Fruit fly (Drosophila melanogaster) whole organism, embryonic: ENCODE measurements around the gene NFAT.

Experiments
- ATbp ChIP-seq: fragments of 200-800 bp; sonication (Bioruptor generic); optimal IDR thresholded peaks from 2 replicates; lab custom pipeline; 2017; ENCODE audit warnings: missing biosample characterization, mild to moderate bottlenecking, missing genetic modification characterization, missing genetic modification reagents
- CG1024 ChIP-seq: fragments of 200-800 bp; sonication (Bioruptor generic); IDR thresholded peaks from 2 replicates; pipeline ENCODE4 v1.3.6; 2022; ENCODE audit warnings: missing biosample characterization, missing genetic modification characterization
- CG10267 ChIP-seq: fragments of 200-800 bp; sonication (Bioruptor generic); optimal IDR thresholded peaks from 2 replicates; lab custom pipeline; 2018; ENCODE audit warnings: missing biosample characterization, mild to moderate bottlenecking, missing genetic modification characterization, moderate library complexity
- CG11247 ChIP-seq: fragments of 200-800 bp; sonication (Bioruptor generic); IDR thresholded peaks from 2 replicates; pipeline ENCODE4 v1.3.6; 2022; ENCODE audit warnings: missing biosample characterization, missing genetic modification characterization
- CG1233 ChIP-seq: fragments of 200-800 bp; sonication (Bioruptor generic); optimal IDR thresholded peaks from 4 replicates; lab custom pipeline; 2018; ENCODE audit warnings: missing biosample characterization, mild to moderate bottlenecking, missing genetic modification characterization
- CG12942 ChIP-seq: fragments of 200-800 bp; sonication (Bioruptor generic); optimal IDR thresholded peaks from 3 replicates; lab custom pipeline; 2016; ENCODE audit warnings: missing biosample characterization, missing genetic modification characterization
- CG13296 ChIP-seq: fragments of 200-800 bp; sonication (Bioruptor generic); optimal IDR thresholded peaks from 3 replicates; lab custom pipeline; 2018; ENCODE audit warnings: missing biosample characterization, mild to moderate bottlenecking, missing genetic modification characterization
- CG13775 ChIP-seq: fragments of 200-800 bp; sonication (Bioruptor generic); optimal IDR thresholded peaks from 3 replicates; lab custom pipeline; 2017; ENCODE audit warnings: missing biosample characterization, mild to moderate bottlenecking, missing genetic modification characterization
- CG1529 ChIP-seq: fragments of 200-800 bp; sonication (Bioruptor generic); optimal IDR thresholded peaks from 3 replicates; lab custom pipeline; 2018; ENCODE audit warnings: missing biosample characterization, missing genetic modification characterization
- CG17359 ChIP-seq: fragments of 200-800 bp; sonication (Bioruptor generic); optimal IDR thresholded peaks from 3 replicates; lab custom pipeline; 2018; ENCODE audit warnings: missing biosample characterization, mild to moderate bottlenecking, missing genetic modification characterization, moderate library complexity
- CG2202 ChIP-seq: fragments of 200-800 bp; sonication (Bioruptor generic); optimal IDR thresholded peaks from 2 replicates; lab custom pipeline; 2018; ENCODE audit warnings: missing biosample characterization, mild to moderate bottlenecking, missing genetic modification characterization
- CG4707 ChIP-seq: fragments of 200-800 bp; sonication (Bioruptor generic); optimal IDR thresholded peaks from 2 replicates; lab custom pipeline; 2018; ENCODE audit warnings: missing biosample characterization, mild to moderate bottlenecking, missing genetic modification characterization, moderate library complexity
- CG6254 ChIP-seq: fragments of 200-800 bp; sonication (Bioruptor generic); optimal IDR thresholded peaks from 3 replicates; lab custom pipeline; 2017; ENCODE audit warnings: mild to moderate bottlenecking, missing biosample characterization, missing genetic modification reagents, missing genetic modification characterization
- CG6765 ChIP-seq: fragments of 200-800 bp; sonication (Bioruptor generic); optimal IDR thresholded peaks from 3 replicates; lab custom pipeline; 2017; ENCODE audit warnings: missing biosample characterization, mild to moderate bottlenecking, missing genetic modification characterization
- CG7271 ChIP-seq: fragments of 200-800 bp; sonication (Bioruptor generic); optimal IDR thresholded peaks from 2 replicates; lab custom pipeline; 2018; ENCODE audit warnings: missing biosample characterization, mild to moderate bottlenecking, missing genetic modification characterization, moderate library complexity
- CG8765 ChIP-seq: fragments of 200-800 bp; sonication (Bioruptor generic); IDR thresholded peaks from 2 replicates; pipeline ENCODE4 v1.3.6; 2022; ENCODE audit warnings: missing biosample characterization, missing genetic modification characterization
- Camta ChIP-seq: fragments of 200-800 bp; sonication (Bioruptor generic); optimal IDR thresholded peaks from 2 replicates; lab custom pipeline; 2016; ENCODE audit warnings: missing biosample characterization, missing genetic modification characterization
- CoRest ChIP-seq: fragments of 200-800 bp; sonication (Bioruptor generic); optimal IDR thresholded peaks from 3 replicates; lab custom pipeline; 2018; ENCODE audit warnings: missing biosample characterization, mild to moderate bottlenecking, missing genetic modification characterization, moderate library complexity
- CrebB ChIP-seq: fragments of 200-800 bp; sonication (Bioruptor generic); optimal IDR thresholded peaks from 3 replicates; lab custom pipeline; 2018; ENCODE audit warnings: missing biosample characterization, mild to moderate bottlenecking, missing genetic modification characterization
- D ChIP-seq, 2 experiments: fragments of 200-800 bp in 1 of 2; fragments of >200 bp in 1 of 2; sonication (Bioruptor generic) in 1 of 2; optimal IDR thresholded peaks; 2 replicates in 1 of 2; 3 replicates in 1 of 2; lab custom pipeline; 2017; ENCODE audit warnings: mild to moderate bottlenecking in 1 of 2, missing biosample characterization in 1 of 2, missing genetic modification characterization in 1 of 2, missing genetic modification reagents in 1 of 2
- Dp ChIP-seq: fragments of 200-800 bp; sonication (Bioruptor generic); optimal IDR thresholded peaks from 2 replicates; lab custom pipeline; 2018; ENCODE audit warnings: missing biosample characterization, mild to moderate bottlenecking, missing genetic modification characterization, moderate library complexity
- H15 ChIP-seq: fragments of 200-800 bp; sonication (Bioruptor generic); IDR thresholded peaks from 3 replicates; pipeline ENCODE4 v1.3.6; 2022; ENCODE audit warnings: missing biosample characterization, missing genetic modification characterization
- Hr39 ChIP-seq: fragments of >200 bp; optimal IDR thresholded peaks from 2 replicates; lab custom pipeline; 2017
- Lim3 ChIP-seq: fragments of 200-800 bp; sonication (Bioruptor generic); IDR thresholded peaks from 2 replicates; pipeline ENCODE4 v1.3.6; 2022; ENCODE audit warnings: missing biosample characterization, missing genetic modification characterization
- Myb ChIP-seq: fragments of 200-800 bp; sonication (Bioruptor generic); optimal IDR thresholded peaks from 2 replicates; lab custom pipeline; 2016; ENCODE audit warnings: missing biosample characterization, missing genetic modification characterization
- Nf-YC ChIP-seq: fragments of 200-800 bp; optimal IDR thresholded peaks from 3 replicates; lab custom pipeline; 2019; ENCODE audit warnings: missing biosample characterization, mild to moderate bottlenecking, missing genetic modification characterization, moderate library complexity
- NfI ChIP-seq: fragments of 200-800 bp; sonication (Bioruptor generic); optimal IDR thresholded peaks from 3 replicates; lab custom pipeline; 2018; ENCODE audit warnings: missing biosample characterization, mild to moderate bottlenecking, missing genetic modification characterization, moderate library complexity
- Ptx1 ChIP-seq: fragments of 200-800 bp; sonication (Bioruptor generic); IDR thresholded peaks from 2 replicates; pipeline ENCODE4 v1.3.6; 2022; ENCODE audit warnings: missing biosample characterization, missing genetic modification characterization
- al ChIP-seq: fragments of 200-800 bp; sonication (Bioruptor generic); IDR thresholded peaks from 2 replicates; pipeline ENCODE4 v1.3.6; 2022; ENCODE audit warnings: missing biosample characterization, missing genetic modification characterization
- chinmo ChIP-seq: fragments of 200-800 bp; sonication (Bioruptor generic); IDR thresholded peaks from 4 replicates; pipeline ENCODE4 v1.3.6; 2022; ENCODE audit warnings: missing biosample characterization, missing genetic modification characterization; ENCODE audit not compliant: partially characterized antibody
- crc ChIP-seq: fragments of 200-800 bp; sonication (Bioruptor generic); optimal IDR thresholded peaks from 2 replicates; lab custom pipeline; 2016; ENCODE audit warnings: missing biosample characterization, missing genetic modification characterization
- da ChIP-seq: fragments of 200-800 bp; sonication (Bioruptor generic); optimal IDR thresholded peaks from 2 replicates; lab custom pipeline; 2016; ENCODE audit warnings: missing biosample characterization, missing genetic modification characterization
- danr ChIP-seq: fragments of 200-800 bp; sonication (Bioruptor generic); IDR thresholded peaks from 2 replicates; pipeline ENCODE4 v1.3.6; 2022; ENCODE audit warnings: missing biosample characterization, missing genetic modification characterization
- fru ChIP-seq: fragments of >200 bp; optimal IDR thresholded peaks from 2 replicates; lab custom pipeline; 2017
- gcm2 ChIP-seq: fragments of 200-800 bp; sonication (Bioruptor generic); optimal IDR thresholded peaks from 2 replicates; lab custom pipeline; 2016; ENCODE audit warnings: missing biosample characterization, missing genetic modification characterization
- gfzf ChIP-seq: fragments of 200-800 bp; sonication (Bioruptor generic); optimal IDR thresholded peaks from 2 replicates; lab custom pipeline; 2016; ENCODE audit warnings: missing biosample characterization, mild to moderate bottlenecking, missing genetic modification characterization, moderate library complexity
- gro ChIP-seq: fragments of 200-800 bp; sonication (Bioruptor generic); optimal IDR thresholded peaks from 2 replicates; lab custom pipeline; 2016; ENCODE audit warnings: missing biosample characterization, missing genetic modification characterization
- ham ChIP-seq: fragments of 200-800 bp; sonication (Bioruptor generic); IDR thresholded peaks from 2 replicates; pipeline ENCODE4 v1.3.6; 2022; ENCODE audit warnings: missing biosample characterization, missing genetic modification characterization
- her ChIP-seq: fragments of 200-800 bp; sonication (Bioruptor generic); optimal IDR thresholded peaks from 2 replicates; lab custom pipeline; 2016; ENCODE audit warnings: missing biosample characterization, missing genetic modification characterization
- hkb ChIP-seq, 2 experiments: fragments of 200-800 bp in 1 of 2; fragments of >200 bp in 1 of 2; sonication (Bioruptor generic) in 1 of 2; IDR thresholded peaks in 1 of 2; optimal IDR thresholded peaks in 1 of 2; 2 replicates each; pipeline versions ENCODE4 v1.3.6 to Lab custom; 2017 to 2022; ENCODE audit warnings: missing biosample characterization in 1 of 2, missing genetic modification characterization in 1 of 2
- inv ChIP-seq: fragments of 200-800 bp; sonication (Bioruptor generic); IDR thresholded peaks from 2 replicates; pipeline ENCODE4 v1.3.6; 2022; ENCODE audit warnings: missing biosample characterization, missing genetic modification characterization; ENCODE audit not compliant: partially characterized antibody
- luna ChIP-seq: fragments of 200-800 bp; sonication (Bioruptor generic); optimal IDR thresholded peaks from 2 replicates; lab custom pipeline; 2016; ENCODE audit warnings: missing biosample characterization, missing genetic modification characterization
- mirr ChIP-seq: fragments of 200-800 bp; sonication (Bioruptor generic); optimal IDR thresholded peaks from 3 replicates; lab custom pipeline; 2018; ENCODE audit warnings: missing biosample characterization, mild to moderate bottlenecking, missing genetic modification characterization
- mld ChIP-seq: fragments of 200-800 bp; sonication (Bioruptor generic); IDR thresholded peaks from 3 replicates; pipeline ENCODE4 v1.3.6; 2022; ENCODE audit warnings: missing biosample characterization, missing genetic modification characterization; ENCODE audit not compliant: partially characterized antibody
- nau ChIP-seq: fragments of 200-800 bp; sonication (Bioruptor generic); optimal IDR thresholded peaks from 3 replicates; lab custom pipeline; 2017; ENCODE audit warnings: missing biosample characterization, mild to moderate bottlenecking, missing genetic modification characterization, missing genetic modification reagents
- nmo ChIP-seq: fragments of 200-800 bp; sonication (Bioruptor generic); optimal IDR thresholded peaks from 2 replicates; lab custom pipeline; 2018; ENCODE audit warnings: missing biosample characterization, mild to moderate bottlenecking, missing genetic modification characterization, moderate library complexity
- slbo ChIP-seq: fragments of 200-800 bp; sonication (Bioruptor generic); IDR thresholded peaks from 2 replicates; pipeline ENCODE4 v1.3.6; 2022; ENCODE audit warnings: missing biosample characterization, missing genetic modification characterization
- so ChIP-seq: fragments of 200-800 bp; sonication (Bioruptor generic); IDR thresholded peaks from 3 replicates; pipeline ENCODE4 v1.3.6; 2022; ENCODE audit warnings: missing biosample characterization, missing genetic modification characterization
- toy ChIP-seq: fragments of 200-800 bp; sonication (Bioruptor generic); IDR thresholded peaks from 2 replicates; pipeline ENCODE4 v1.3.6; 2022; ENCODE audit warnings: missing biosample characterization, missing genetic modification characterization

Gene NFAT

dm6 chrX:13634254-13634999 is 9.9 kb downstream of the NFAT start (continued):
- TF ChIP-seq CG6254 (no peak), fru (lab: Kevin White, UChicago) (no peak), Camta (GFP tag; lab: Kevin White, UChicago) (peak; percentile 25), chinmo (GFP tag; lab: Robert Waterston, UW) (no peak), CG2202 (tag; lab: Kevin White, UChicago) (no peak), Hr39 (no peak), Nf-YC (tag; lab: Kevin White, UChicago) (peak; percentile 42), CG13296 (GFP tag; lab: Kevin White, UChicago) (peak; percentile 80), H15 (GFP tag; lab: Robert Waterston, UW) (no peak), ham (GFP tag; lab: Robert Waterston, UW) (no peak), nmo (peak; percentile 19), D (optimal IDR thresholded peaks at IDR 0.05; lab: Kevin White, UChicago) (no peak), D (GFP tag; optimal IDR thresholded peaks at IDR 0.05; lab: Kevin White, UChicago) (no peak), CG12942 (GFP tag; lab: Kevin White, UChicago) (peak; percentile 20), NfI (no peak), slbo (GFP tag; lab: Robert Waterston, UW) (peak; percentile 61), nau (GFP tag; lab: Kevin White, UChicago) (peak; percentile 44), gcm2 (GFP tag; lab: Kevin White, UChicago) (no peak), her (GFP tag; lab: Kevin White, UChicago) (peak; percentile 51), Lim3 (GFP tag; lab: Robert Waterston, UW) (no peak), mld (GFP tag; lab: Robert Waterston, UW) (no peak), CrebB (tag; lab: Kevin White, UChicago) (peak; percentile 33), CG11247 (peak; percentile 48; the same call in 1 of the 2 replicates), so (GFP tag; lab: Robert Waterston, UW) (peak; percentile 64; the same call in 1 of the 3 replicates), CG4707 (GFP tag; lab: Kevin White, UChicago) (peak; percentile 15), mirr (GFP tag; lab: Kevin White, UChicago) (peak; percentile 90), ATbp (peak; percentile 70), inv (no peak), CG13775 (GFP tag; lab: Kevin White, UChicago) (peak; percentile 1), crc (GFP tag; lab: Kevin White, UChicago) (peak; percentile 24), luna (GFP tag; lab: Kevin White, UChicago) (peak; percentile 51), CG17359 (tag; lab: Kevin White, UChicago) (peak; percentile 29), Dp (GFP tag; lab: Kevin White, UChicago) (no peak), CG1024 (GFP tag; lab: Robert Waterston, UW) (no peak; the same call in 1 of the 2 replicates), danr (GFP tag; lab: Robert Waterston, UW) (no peak), CG1233 (peak; percentile 32), CG8765 (GFP tag; lab: Robert Waterston, UW) (no peak), CoRest (tag; lab: Kevin White, UChicago) (peak; percentile 23), CG10267 (tag; lab: Kevin White, UChicago) (no peak), gfzf (GFP tag; lab: Kevin White, UChicago) (no peak), gro (GFP tag; lab: Kevin White, UChicago) (peak; percentile 74), CG7271 (tag; lab: Kevin White, UChicago) (no peak), da (peak; percentile 35), hkb (optimal IDR thresholded peaks at IDR 0.05; lab: Kevin White, UChicago) (no peak), hkb (GFP tag; IDR thresholded peaks at IDR 0.05; lab: Robert Waterston, UW) (peak; percentile 60), CG1529 (no peak), Myb (GFP tag; lab: Kevin White, UChicago) (peak; percentile 27), Ptx1 (GFP tag; lab: Robert Waterston, UW) (peak; percentile 39; the same call in 1 of the 2 replicates), CG6765 (GFP tag; lab: Kevin White, UChicago) (peak; percentile 65), toy (GFP tag; lab: Robert Waterston, UW) (0 out of 2 replicates have a peak, but pooled peaks have one; percentile 16), al (GFP tag; lab: Robert Waterston, UW) (peak; percentile 40)
